Fruit fly (Drosophila melanogaster) whole organism, embryonic: ENCODE measurements around the gene nbs.
A peak's percentile ranks its signal among the peaks of the same experiment; 100 is the strongest.

Source experiments
- Adf1 ChIP-seq: fragments of 200-800 bp; sonication (Bioruptor generic); IDR thresholded peaks from 2 replicates; pipeline ENCODE4 v1.3.6; 2022; ENCODE audit warnings: missing biosample characterization, missing genetic modification characterization
- Bgb ChIP-seq: fragments of 200-800 bp; sonication (Bioruptor generic); IDR thresholded peaks from 2 replicates; pipeline ENCODE4 v1.3.6; 2022; ENCODE audit warnings: missing biosample characterization, missing genetic modification characterization; ENCODE audit not compliant: partially characterized antibody
- CG1024 ChIP-seq: fragments of 200-800 bp; sonication (Bioruptor generic); IDR thresholded peaks from 2 replicates; pipeline ENCODE4 v1.3.6; 2022; ENCODE audit warnings: missing biosample characterization, missing genetic modification characterization
- CG10431 ChIP-seq: fragments of 200-800 bp; sonication (Bioruptor generic); optimal IDR thresholded peaks from 3 replicates; lab custom pipeline; 2018; ENCODE audit warnings: missing biosample characterization, mild to moderate bottlenecking, missing genetic modification characterization
- CG11093 ChIP-seq: fragments of 200-800 bp; sonication (Bioruptor generic); IDR thresholded peaks from 3 replicates; pipeline ENCODE4 v1.3.6; 2022; ENCODE audit warnings: missing biosample characterization, missing genetic modification characterization
- CG11398 ChIP-seq: fragments of 200-800 bp; sonication (Bioruptor generic); optimal IDR thresholded peaks from 2 replicates; lab custom pipeline; 2016; ENCODE audit warnings: missing biosample characterization, missing genetic modification characterization
- CG11695 ChIP-seq: fragments of 200-800 bp; sonication (Bioruptor generic); IDR thresholded peaks from 3 replicates; pipeline ENCODE4 v1.3.6; 2022; ENCODE audit warnings: missing biosample characterization, missing genetic modification characterization
- CG11696 ChIP-seq: fragments of 200-800 bp; sonication (Bioruptor generic); IDR thresholded peaks from 2 replicates; pipeline ENCODE4 v1.3.6; 2022; ENCODE audit warnings: missing biosample characterization, missing genetic modification characterization
- CG13287 ChIP-seq: fragments of 200-800 bp; sonication (Bioruptor generic); IDR thresholded peaks from 2 replicates; pipeline ENCODE4 v1.3.6; 2022; ENCODE audit warnings: missing biosample characterization, missing genetic modification characterization; ENCODE audit not compliant: partially characterized antibody
- CG1529 ChIP-seq: fragments of 200-800 bp; sonication (Bioruptor generic); optimal IDR thresholded peaks from 3 replicates; lab custom pipeline; 2018; ENCODE audit warnings: missing biosample characterization, missing genetic modification characterization
- CG15696 ChIP-seq: fragments of 200-800 bp; sonication (Bioruptor generic); optimal IDR thresholded peaks from 2 replicates; lab custom pipeline; 2019; ENCODE audit warnings: missing biosample characterization, mild to moderate bottlenecking, missing genetic modification characterization, moderate library complexity
- CG31224 ChIP-seq: fragments of 200-800 bp; sonication (Bioruptor generic); IDR thresholded peaks from 2 replicates; pipeline ENCODE4 v1.3.6; 2022; ENCODE audit warnings: missing biosample characterization, missing genetic modification characterization
- CG3726 ChIP-seq: fragments of 200-800 bp; sonication (Bioruptor generic); IDR thresholded peaks from 3 replicates; pipeline ENCODE4, ENCODE4 v1.3.6; 2022; ENCODE audit warnings: missing biosample characterization, missing genetic modification characterization
- CG4328 ChIP-seq: fragments of 200-800 bp; sonication (Bioruptor generic); optimal IDR thresholded peaks from 3 replicates; lab custom pipeline; 2017; ENCODE audit warnings: missing biosample characterization, missing genetic modification reagents, missing genetic modification characterization
- CG4424 ChIP-seq: fragments of 200-800 bp; sonication (Bioruptor generic); optimal IDR thresholded peaks from 3 replicates; lab custom pipeline; 2016; ENCODE audit warnings: missing biosample characterization, missing genetic modification characterization
- CG4730 ChIP-seq: fragments of 200-800 bp; sonication (Bioruptor generic); IDR thresholded peaks from 2 replicates; pipeline ENCODE4 v1.3.6; 2022; ENCODE audit warnings: missing biosample characterization, missing genetic modification characterization
- CG4820 ChIP-seq: fragments of 200-800 bp; sonication (Bioruptor generic); optimal IDR thresholded peaks from 3 replicates; lab custom pipeline; 2016; ENCODE audit warnings: missing biosample characterization, missing genetic modification characterization
- CG6254 ChIP-seq: fragments of 200-800 bp; sonication (Bioruptor generic); optimal IDR thresholded peaks from 3 replicates; lab custom pipeline; 2017; ENCODE audit warnings: mild to moderate bottlenecking, missing biosample characterization, missing genetic modification reagents, missing genetic modification characterization
- CG6689 ChIP-seq: fragments of 200-800 bp; sonication (Bioruptor generic); IDR thresholded peaks from 2 replicates; pipeline ENCODE4 v1.3.6; 2022; ENCODE audit warnings: missing biosample characterization, missing genetic modification characterization
- CG8089 ChIP-seq: fragments of 200-800 bp; sonication (Bioruptor generic); optimal IDR thresholded peaks from 3 replicates; lab custom pipeline; 2016; ENCODE audit warnings: missing biosample characterization, missing genetic modification characterization
- CG8478 ChIP-seq: fragments of >200 bp; optimal IDR thresholded peaks from 2 replicates; lab custom pipeline; 2018
- CG9727 ChIP-seq: fragments of 200-800 bp; sonication (Bioruptor generic); optimal IDR thresholded peaks from 3 replicates; lab custom pipeline; 2017; ENCODE audit warnings: missing biosample characterization, mild to moderate bottlenecking, missing genetic modification characterization
- CG9817 ChIP-seq: fragments of 200-800 bp; sonication (Bioruptor generic); optimal IDR thresholded peaks from 2 replicates; lab custom pipeline; 2018; ENCODE audit warnings: missing biosample characterization, mild to moderate bottlenecking, missing genetic modification characterization, moderate library complexity
- Ets97D ChIP-seq: fragments of 200-800 bp; sonication (Bioruptor generic); optimal IDR thresholded peaks from 3 replicates; lab custom pipeline; 2016; ENCODE audit warnings: missing biosample characterization, missing genetic modification characterization
- H2.0 ChIP-seq: fragments of 200-800 bp; sonication (Bioruptor generic); IDR thresholded peaks from 2 replicates; pipeline ENCODE4 v1.3.6; 2022; ENCODE audit warnings: missing biosample characterization, missing genetic modification characterization
- HLH4C ChIP-seq: fragments of 200-800 bp; sonication (Bioruptor generic); IDR thresholded peaks from 3 replicates; pipeline ENCODE4 v1.3.6; 2022; ENCODE audit warnings: missing biosample characterization, missing genetic modification characterization; ENCODE audit not compliant: partially characterized antibody
- Nf-YA ChIP-seq: fragments of 200-800 bp; sonication (Bioruptor generic); IDR thresholded peaks from 2 replicates; pipeline ENCODE4 v1.3.6; 2022; ENCODE audit warnings: missing biosample characterization, missing genetic modification characterization
- Ptx1 ChIP-seq: fragments of 200-800 bp; sonication (Bioruptor generic); IDR thresholded peaks from 2 replicates; pipeline ENCODE4 v1.3.6; 2022; ENCODE audit warnings: missing biosample characterization, missing genetic modification characterization
- Sry-β ChIP-seq: fragments of 200-800 bp; sonication (Bioruptor generic); optimal IDR thresholded peaks from 2 replicates; lab custom pipeline; 2018; ENCODE audit warnings: missing biosample characterization, mild to moderate bottlenecking, missing genetic modification characterization, moderate library complexity
- TFAM ChIP-seq: fragments of 200-800 bp; sonication (Bioruptor generic); optimal IDR thresholded peaks from 2 replicates; lab custom pipeline; 2017; ENCODE audit warnings: missing biosample characterization, missing genetic modification characterization, inconsistent platforms
- ap ChIP-seq: fragments of 200-800 bp; sonication (Bioruptor generic); IDR thresholded peaks from 2 replicates; pipeline ENCODE4 v1.3.6; 2022; ENCODE audit warnings: missing biosample characterization, missing genetic modification characterization
- bigmax ChIP-seq: fragments of 200-800 bp; sonication (Bioruptor generic); optimal IDR thresholded peaks from 2 replicates; lab custom pipeline; 2018; ENCODE audit warnings: missing biosample characterization, mild to moderate bottlenecking, missing genetic modification characterization
- br ChIP-seq: fragments of >200 bp; optimal IDR thresholded peaks from 2 replicates; lab custom pipeline; 2017
- bsh ChIP-seq, 2 experiments: fragments of 200-800 bp; sonication (Bioruptor generic); optimal IDR thresholded peaks; 2 replicates each; lab custom pipeline; 2017 to 2018; ENCODE audit warnings: mild to moderate bottlenecking in 2 of 2, missing biosample characterization in 2 of 2, missing genetic modification characterization in 2 of 2, moderate library complexity in 1 of 2
- cg ChIP-seq: fragments of 200-800 bp; sonication (Bioruptor generic); optimal IDR thresholded peaks from 3 replicates; lab custom pipeline; 2019; ENCODE audit warnings: missing biosample characterization, mild to moderate bottlenecking, missing genetic modification characterization, moderate library complexity
- chm ChIP-seq: fragments of 200-800 bp; sonication (Bioruptor generic); IDR thresholded peaks from 2 replicates; pipeline ENCODE4 v1.3.6; 2022; ENCODE audit warnings: missing biosample characterization, missing genetic modification characterization
- ftz-f1 ChIP-seq: fragments of 200-800 bp; sonication (Bioruptor generic); optimal IDR thresholded peaks from 2 replicates; lab custom pipeline; 2016; ENCODE audit warnings: missing biosample characterization, missing genetic modification characterization
- gce ChIP-seq: fragments of 200-800 bp; sonication (Bioruptor generic); IDR thresholded peaks from 3 replicates; pipeline ENCODE4 v1.3.6; 2022; ENCODE audit warnings: missing biosample characterization, missing genetic modification characterization
- gcm2 ChIP-seq: fragments of 200-800 bp; sonication (Bioruptor generic); optimal IDR thresholded peaks from 2 replicates; lab custom pipeline; 2016; ENCODE audit warnings: missing biosample characterization, missing genetic modification characterization
- gfzf ChIP-seq: fragments of 200-800 bp; sonication (Bioruptor generic); optimal IDR thresholded peaks from 2 replicates; lab custom pipeline; 2016; ENCODE audit warnings: missing biosample characterization, mild to moderate bottlenecking, missing genetic modification characterization, moderate library complexity
- hbn ChIP-seq: fragments of 200-800 bp; sonication (Bioruptor generic); IDR thresholded peaks from 2 replicates; pipeline ENCODE4 v1.3.6; 2022; ENCODE audit warnings: missing biosample characterization, missing genetic modification characterization; ENCODE audit not compliant: partially characterized antibody
- mam ChIP-seq: fragments of 200-800 bp; sonication (Bioruptor generic); optimal IDR thresholded peaks from 3 replicates; lab custom pipeline; 2016; ENCODE audit warnings: missing biosample characterization, missing genetic modification characterization
- odd ChIP-seq: fragments of 200-800 bp; sonication (Bioruptor generic); optimal IDR thresholded peaks from 2 replicates; lab custom pipeline; 2017; ENCODE audit warnings: missing biosample characterization, mild to moderate bottlenecking, missing genetic modification characterization
- schlank ChIP-seq: fragments of 200-800 bp; sonication (Bioruptor generic); optimal IDR thresholded peaks from 2 replicates; lab custom pipeline; 2018; ENCODE audit warnings: missing biosample characterization, mild to moderate bottlenecking, missing genetic modification characterization
- sens-2 ChIP-seq: fragments of 200-800 bp; sonication (Bioruptor generic); IDR thresholded peaks from 2 replicates; pipeline ENCODE4 v1.3.6; 2022; ENCODE audit warnings: missing biosample characterization, missing genetic modification characterization
- sqz ChIP-seq: fragments of 200-800 bp; sonication (Bioruptor generic); optimal IDR thresholded peaks from 3 replicates; lab custom pipeline; 2018; ENCODE audit warnings: missing biosample characterization, mild to moderate bottlenecking, missing genetic modification characterization
- ssp ChIP-seq: fragments of 200-800 bp; sonication (Bioruptor generic); IDR thresholded peaks from 2 replicates; pipeline ENCODE4 v1.3.6; 2022; ENCODE audit warnings: missing biosample characterization, missing genetic modification characterization
- tio ChIP-seq: fragments of 200-800 bp; sonication (Bioruptor generic); optimal IDR thresholded peaks from 2 replicates; lab custom pipeline; 2017; ENCODE audit warnings: missing biosample characterization, missing genetic modification characterization, inconsistent platforms
- tx ChIP-seq: fragments of 200-800 bp; sonication (Bioruptor generic); optimal IDR thresholded peaks from 2 replicates; lab custom pipeline; 2016; ENCODE audit warnings: missing biosample characterization, missing genetic modification characterization
- usp ChIP-seq: fragments of >200 bp; optimal IDR thresholded peaks from 2 replicates; lab custom pipeline; 2017; ENCODE audit warnings: missing biosample characterization, missing genetic modification characterization
- zen2 ChIP-seq: fragments of 200-800 bp; sonication (Bioruptor generic); IDR thresholded peaks from 3 replicates; pipeline ENCODE4 v1.3.6; 2022; ENCODE audit warnings: missing biosample characterization, missing genetic modification characterization; ENCODE audit not compliant: partially characterized antibody

The nbs gene

DNA sequence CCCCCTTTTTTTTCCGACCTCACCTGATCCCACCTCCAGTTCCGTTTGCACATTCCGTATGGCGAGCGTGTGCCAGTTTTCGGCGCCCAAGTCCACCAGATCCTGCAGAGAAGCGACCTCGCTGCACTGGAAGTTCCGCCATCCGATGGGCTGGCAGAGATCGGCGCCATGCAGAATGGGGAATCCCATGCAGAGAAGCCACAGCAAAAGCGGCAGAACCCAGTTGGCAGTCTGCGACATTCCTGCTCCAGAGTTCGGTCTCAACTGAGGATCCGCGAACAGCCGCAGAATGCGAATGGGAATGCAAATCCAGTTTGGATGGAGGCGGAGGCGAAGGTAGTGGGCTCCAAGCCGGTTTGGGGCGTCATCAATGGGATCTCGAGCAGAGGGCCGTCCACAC, 10.6 kb upstream of the nbs start, which contains the start of gene CG6749 (continued):
- TF ChIP-seq mam (no peak), Bgb (0 out of 2 replicates have a peak, but pooled peaks have one; percentile 17), H2.0 (no peak), gfzf (GFP tag; lab: Kevin White, UChicago) (no peak)

DNA sequence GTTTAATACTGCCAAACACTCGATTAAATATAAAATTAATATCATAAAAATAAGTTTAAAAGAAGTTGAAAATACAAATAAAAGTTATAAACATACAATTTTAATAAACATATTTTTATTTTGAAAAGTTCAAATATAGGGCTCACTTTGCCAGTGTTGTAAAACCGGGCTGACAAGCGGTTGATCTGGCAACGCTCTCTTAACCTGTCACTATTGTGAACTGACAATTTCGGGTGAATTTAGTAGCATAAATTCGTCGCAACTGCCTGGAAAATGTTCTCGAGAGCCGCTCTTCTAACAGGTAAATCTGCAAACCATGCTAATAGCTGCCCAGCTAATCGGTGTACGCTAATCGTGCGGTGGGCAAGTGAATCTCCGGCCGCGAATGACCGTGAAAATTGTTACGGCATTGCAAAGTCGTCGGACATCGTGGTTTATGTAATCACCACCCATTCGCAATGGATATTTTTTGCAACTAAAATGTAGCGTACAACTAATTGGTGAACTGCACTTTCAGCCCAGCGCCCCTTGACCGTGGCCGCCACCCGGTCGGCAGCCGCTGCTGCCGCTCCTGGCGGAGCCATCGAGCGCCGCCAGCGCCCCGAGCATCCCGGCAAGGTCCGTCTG, 6.9 kb upstream of the nbs start, which contains the start of gene ATPsynB:
TSS of gene ATPsynB (plus strand) at position 205 of the 627 bp plus-strand sequence.
- TF ChIP-seq CG1529 (GFP tag; lab: Kevin White, UChicago) = no peak
- TF ChIP-seq CG8089 = no peak
- no peak for TF ChIP-seq br (lab: Kevin White, UChicago)
- no peak for TF ChIP-seq CG11696
- no peak for TF ChIP-seq odd (GFP tag; lab: Kevin White, UChicago)
- TF ChIP-seq CG6689 = no peak
- no peak for TF ChIP-seq CG9727 (GFP tag; lab: Kevin White, UChicago)
- TF ChIP-seq CG9817 (tag; lab: Kevin White, UChicago) = no peak
- TF ChIP-seq CG8478 (lab: Kevin White, UChicago) = no peak
- no peak for TF ChIP-seq CG6254 (GFP tag; lab: Kevin White, UChicago)
- no peak for TF ChIP-seq chm (GFP tag; lab: Robert Waterston, UW)
- TF ChIP-seq CG3726 (GFP tag; lab: Robert Waterston, UW) = no peak
- no peak for TF ChIP-seq CG11695 (GFP tag; lab: Robert Waterston, UW)
- TF ChIP-seq CG11093 (GFP tag; lab: Robert Waterston, UW) = no peak
- TF ChIP-seq CG13287 (GFP tag; lab: Robert Waterston, UW) = peak; percentile 36; the same call in 1 of the 2 replicates
- TF ChIP-seq sens-2 = no peak
- TF ChIP-seq Ptx1 = no peak
- no peak for TF ChIP-seq HLH4C (GFP tag; lab: Robert Waterston, UW)
- no peak for TF ChIP-seq Nf-YA (GFP tag; lab: Robert Waterston, UW)
- TF ChIP-seq schlank = no peak
- no peak for TF ChIP-seq gce (GFP tag; lab: Robert Waterston, UW)
- peak; percentile 70 for TF ChIP-seq bigmax (GFP tag; lab: Kevin White, UChicago)
- no peak for TF ChIP-seq sqz (GFP tag; lab: Kevin White, UChicago)
- TF ChIP-seq bsh (GFP tag; optimal IDR thresholded peaks at IDR 0.05; lab: Kevin White, UChicago) = no peak
- TF ChIP-seq CG1024 = 0 out of 2 replicates have a peak, but pooled peaks have one; percentile 9
- TF ChIP-seq Ets97D (GFP tag; lab: Kevin White, UChicago) = peak; percentile 65
- TF ChIP-seq tx (GFP tag; lab: Kevin White, UChicago) = no peak
- TF ChIP-seq Sry-β (GFP tag; lab: Kevin White, UChicago) = no peak
- TF ChIP-seq Adf1 (GFP tag; lab: Robert Waterston, UW) = no peak
- TF ChIP-seq ftz-f1 (GFP tag; lab: Kevin White, UChicago) = peak; percentile 34
- no peak for TF ChIP-seq CG10431
- no peak for TF ChIP-seq CG31224 (GFP tag; lab: Robert Waterston, UW)
- no peak for TF ChIP-seq zen2 (GFP tag; lab: Robert Waterston, UW)
- TF ChIP-seq CG15696 = no peak
- no peak for TF ChIP-seq hbn (GFP tag; lab: Robert Waterston, UW)
- TF ChIP-seq tio (GFP tag; lab: Kevin White, UChicago) = no peak
- TF ChIP-seq cg (GFP tag; lab: Kevin White, UChicago) = no peak
- TF ChIP-seq CG4730 (GFP tag; lab: Robert Waterston, UW) = no peak
- no peak for TF ChIP-seq CG4328 (GFP tag; lab: Kevin White, UChicago)
- TF ChIP-seq usp (GFP tag; lab: Kevin White, UChicago) = no peak
- TF ChIP-seq ssp (GFP tag; lab: Robert Waterston, UW) = no peak
- no peak for TF ChIP-seq TFAM (GFP tag; lab: Kevin White, UChicago)
- no peak for TF ChIP-seq CG4820 (GFP tag; lab: Kevin White, UChicago)
- TF ChIP-seq ap = no peak
- TF ChIP-seq CG11398 (GFP tag; lab: Kevin White, UChicago) = no peak
- TF ChIP-seq CG4424 (GFP tag; lab: Kevin White, UChicago) = peak; percentile 54
- TF ChIP-seq gcm2 (GFP tag; lab: Kevin White, UChicago) = no peak
